Worm (Caenorhabditis elegans) whole organism, midembryonic: ENCODE results near the gene F15E6.10.
A peak's percentile ranks its signal among the peaks of the same experiment; 100 is the strongest.

Source experiments
- T22C8.4 ChIP-seq: fragments of 200-800 bp; sonication (Bioruptor generic); IDR thresholded peaks from 2 replicates; pipeline ENCODE4 v1.3.6; 2022; ENCODE audit warnings: missing genetic modification characterization, missing compliant biosample characterization
- ztf-23 ChIP-seq: fragments of 200-800 bp; sonication (Bioruptor generic); IDR thresholded peaks from 2 replicates; pipeline ENCODE4 v1.3.6; 2022; ENCODE audit warnings: missing genetic modification reagents, missing genetic modification characterization, missing compliant biosample characterization

ce11 chrIV:4319473-4319872 is 26.8 kb downstream of the F15E6.10 start:
- TF ChIP-seq T22C8.4 (GFP tag; lab: Robert Waterston, UW): peak; percentile 93
- TF ChIP-seq ztf-23 (GFP tag; lab: Robert Waterston, UW): no peak
